Worm (Caenorhabditis elegans): ENCODE measurements around the gene pam-1.

- TF ChIP-seq mdl-1 (tag; optimal IDR thresholded peaks at IDR 0.05): no peak
- no peak for TF ChIP-seq ama-1 (optimal IDR thresholded peaks at IDR 0.05)
- no peak for TF ChIP-seq nhr-11 (tag; optimal IDR thresholded peaks at IDR 0.05)
- no peak for TF ChIP-seq nhr-12 (tag; optimal IDR thresholded peaks at IDR 0.05)
- TF ChIP-seq nhr-25 (tag; optimal IDR thresholded peaks at IDR 0.05): no peak
- no peak for TF ChIP-seq aly-2 (tag; optimal IDR thresholded peaks at IDR 0.05)
- TF ChIP-seq lin-11 (tag; optimal IDR thresholded peaks at IDR 0.05): no peak
- TF ChIP-seq unc-62 (GFP tag; optimal IDR thresholded peaks at IDR 0.05): no peak
- no peak for TF ChIP-seq ceh-16 (tag; optimal IDR thresholded peaks at IDR 0.05)
- no peak for TF ChIP-seq fos-1 (tag; optimal IDR thresholded peaks at IDR 0.05)
- no peak for TF ChIP-seq unc-39 (tag; optimal IDR thresholded peaks at IDR 0.05)
- no peak for TF ChIP-seq Y55F3AM.14 (GFP tag; optimal IDR thresholded peaks at IDR 0.05)
- TF ChIP-seq lin-39 (tag; optimal IDR thresholded peaks at IDR 0.05): no peak
Measured at ce11 chrIV:7558653-7559052, 8.0 kb upstream of the pam-1 start.

All from whole organism, L2 larva.